Worm (Caenorhabditis elegans) whole organism, late embryonic: Measurements from ENCODE around the gene F10C2.5.

ENCODE experiments used
- Y22D7AL.16 ChIP-seq: sonication (generic microtip); optimal IDR thresholded peaks from 2 replicates; lab custom pipeline; 2016; ENCODE audit warnings: missing genetic modification characterization, missing compliant biosample characterization
- ceh-6 ChIP-seq: fragments of 200-800 bp; sonication (Bioruptor generic); optimal IDR thresholded peaks from 2 replicates; lab custom pipeline; 2018; ENCODE audit warnings: mild to moderate bottlenecking, missing genetic modification characterization, missing compliant biosample characterization
- lin-11 ChIP-seq: fragments of 200-800 bp; sonication (Bioruptor generic); optimal IDR thresholded peaks from 2 replicates; lab custom pipeline; 2018; ENCODE audit warnings: mild to moderate bottlenecking, missing genetic modification characterization, missing compliant biosample characterization
- pha-4 ChIP-seq: fragments of 150-350 bp; optimal IDR thresholded peaks from 2 replicates; lab custom pipeline; 2018; ENCODE audit warnings: missing biosample characterization, missing genetic modification reagents, missing genetic modification characterization
- tbx-2 ChIP-seq: sonication (generic microtip); optimal IDR thresholded peaks from 2 replicates; lab custom pipeline; 2016; ENCODE audit warnings: missing genetic modification characterization, missing compliant biosample characterization

DNA sequence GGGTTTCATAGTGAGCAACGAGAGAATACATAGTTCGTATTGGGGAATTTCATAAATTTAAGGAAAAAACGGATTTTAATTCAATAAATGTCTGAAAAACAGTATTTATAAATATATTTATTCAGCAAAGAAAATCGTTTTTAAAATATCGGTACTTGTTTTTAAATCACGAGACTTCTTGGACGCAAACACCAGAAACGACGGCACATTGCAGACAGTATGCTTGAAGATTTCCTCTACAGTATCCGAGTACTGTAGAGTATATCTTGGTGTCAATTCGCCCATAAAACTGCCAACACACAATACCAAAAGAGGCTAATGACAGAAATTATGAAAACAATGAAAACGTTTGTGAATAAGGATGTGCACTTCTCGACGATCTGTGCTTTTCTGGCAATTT, 20.6 kb downstream of the F10C2.5 start:
- no peak for TF ChIP-seq pha-4
- TF ChIP-seq ceh-6, result no peak
- no peak for TF ChIP-seq Y22D7AL.16 (tag; lab: Kevin White, UChicago)
- TF ChIP-seq tbx-2 (tag; lab: Kevin White, UChicago), result no peak
- no peak for TF ChIP-seq lin-11 (tag; lab: Kevin White, UChicago)
